Fruit fly (Drosophila melanogaster): ENCODE measurements around the gene prc.
A peak's percentile ranks its signal among the peaks of the same experiment; 100 is the strongest.

prc gene

dm6 chr3L:12002321-12003248 lies 36.7 kb upstream of the prc start, which contains the start of the genes Pop2 and CG6928:
Pop2 (minus strand) TSS chr3L:12002915.
CG6928 (plus strand) TSS chr3L:12003155.
- TF ChIP-seq CG8159 (tag; optimal IDR thresholded peaks at IDR 0.05) (no peak), D1 (tag; optimal IDR thresholded peaks at IDR 0.05) (no peak), CG15710 (tag; optimal IDR thresholded peaks at IDR 0.05) (peak; percentile 50), Snoo (tag; optimal IDR thresholded peaks at IDR 0.05) (no peak), CG10348 (GFP tag; IDR thresholded peaks at IDR 0.05) (no peak), fd96Ca (GFP tag; IDR thresholded peaks at IDR 0.05) (peak; percentile 65; the same call in 2 of the 3 replicates), CG34367 (tag; optimal IDR thresholded peaks at IDR 0.05) (no peak), CG4496 (GFP tag; IDR thresholded peaks at IDR 0.05) (0 out of 3 replicates have a peak, but pooled peaks have one; percentile 29), Ets98B (GFP tag; IDR thresholded peaks at IDR 0.05) (peak; percentile 54; the same call in 1 of the 2 replicates), Pif1A (GFP tag; optimal IDR thresholded peaks at IDR 0.05) (no peak), Pif1B (GFP tag; optimal IDR thresholded peaks at IDR 0.05) (no peak), CG8301 (tag; optimal IDR thresholded peaks at IDR 0.05) (no peak), CG12605 (GFP tag; IDR thresholded peaks at IDR 0.05) (no peak), EcR (GFP tag; optimal IDR thresholded peaks at IDR 0.05) (no peak), CG17806 (tag; optimal IDR thresholded peaks at IDR 0.05) (no peak), CG32121 (GFP tag; IDR thresholded peaks at IDR 0.05) (peak; percentile 44; the same call in 1 of the 2 replicates), rn (GFP tag; IDR thresholded peaks at IDR 0.05) (peak; percentile 33; the same call in 1 of the 2 replicates), gl (tag; optimal IDR thresholded peaks at IDR 0.05) (no peak), CG14655 (GFP tag; optimal IDR thresholded peaks at IDR 0.05) (no peak), CG9948 (tag; optimal IDR thresholded peaks at IDR 0.05) (peak; percentile 20), CG13204 (GFP tag; optimal IDR thresholded peaks at IDR 0.05) (no peak)

DNA sequence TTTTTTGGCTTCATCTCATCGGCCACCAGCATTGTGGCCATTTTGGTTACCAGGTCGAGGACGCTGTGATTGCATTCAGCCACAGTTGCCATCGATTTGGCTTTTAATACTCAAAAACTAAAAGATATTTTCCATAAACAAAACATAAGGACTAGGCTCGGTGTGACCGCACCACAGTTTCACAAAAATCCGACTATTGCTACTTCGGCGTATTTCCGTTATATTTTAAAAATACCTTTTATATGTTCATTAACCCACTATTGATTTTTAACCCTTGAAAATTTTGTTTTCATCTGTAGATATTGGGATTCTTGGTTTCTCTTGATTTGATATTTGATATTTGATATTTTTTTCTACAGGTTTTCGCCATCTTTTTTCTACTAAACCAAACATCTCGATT lies 32.0 kb upstream of the prc start, which contains the start of gene Grip163:
Grip163 (minus strand) TSS at position 180 of the 400 bp plus-strand sequence.
- TF ChIP-seq CG9948 (tag; optimal IDR thresholded peaks at IDR 0.05): no peak
- no peak for TF ChIP-seq CG14655 (GFP tag; optimal IDR thresholded peaks at IDR 0.05)
- TF ChIP-seq CG17806 (tag; optimal IDR thresholded peaks at IDR 0.05): no peak
- no peak for TF ChIP-seq fd96Ca (GFP tag; IDR thresholded peaks at IDR 0.05)
- TF ChIP-seq gl (tag; optimal IDR thresholded peaks at IDR 0.05): no peak
- TF ChIP-seq EcR (GFP tag; optimal IDR thresholded peaks at IDR 0.05): no peak
- TF ChIP-seq Snoo (tag; optimal IDR thresholded peaks at IDR 0.05): no peak
- no peak for TF ChIP-seq CG32121 (GFP tag; IDR thresholded peaks at IDR 0.05)
- TF ChIP-seq CG8159 (tag; optimal IDR thresholded peaks at IDR 0.05): no peak
- TF ChIP-seq D1 (tag; optimal IDR thresholded peaks at IDR 0.05): no peak
- no peak for TF ChIP-seq CG10348 (GFP tag; IDR thresholded peaks at IDR 0.05)
- no peak for TF ChIP-seq Pif1B (GFP tag; optimal IDR thresholded peaks at IDR 0.05)
- TF ChIP-seq CG4496 (GFP tag; IDR thresholded peaks at IDR 0.05): no peak

- TF ChIP-seq Ets98B (GFP tag; IDR thresholded peaks at IDR 0.05): peak; percentile 45
- no peak for TF ChIP-seq Pif1B (GFP tag; optimal IDR thresholded peaks at IDR 0.05)
Measured at dm6 chr3L:11992960-11993359, 27.0 kb upstream of the prc start, which contains the start of gene viaf. viaf (minus strand) TSS chr3L:11993179.

DNA sequence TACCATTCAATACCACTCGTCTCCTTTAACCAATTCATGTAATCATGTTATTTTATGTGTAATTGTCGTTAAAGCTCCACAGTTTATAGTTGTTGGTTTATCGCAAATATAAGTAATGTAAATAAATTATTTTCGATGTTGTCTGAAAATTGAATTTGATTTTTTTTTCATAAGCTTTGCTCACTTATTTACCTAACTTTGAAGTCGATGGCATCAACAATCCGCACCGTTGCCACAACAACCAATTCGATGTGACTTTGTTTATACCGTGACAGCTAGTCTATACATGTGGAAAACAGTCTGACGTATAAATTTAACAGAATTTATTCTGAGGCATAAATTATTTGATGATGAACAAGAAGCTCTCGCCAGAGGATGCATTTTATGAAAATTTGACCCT lies 24.5 kb upstream of the prc start, which contains the start of gene CG6931:
CG6931 (plus strand) TSS at position 301 of the 400 bp plus-strand sequence.
- TF ChIP-seq Pif1B (GFP tag; optimal IDR thresholded peaks at IDR 0.05): no peak

DNA sequence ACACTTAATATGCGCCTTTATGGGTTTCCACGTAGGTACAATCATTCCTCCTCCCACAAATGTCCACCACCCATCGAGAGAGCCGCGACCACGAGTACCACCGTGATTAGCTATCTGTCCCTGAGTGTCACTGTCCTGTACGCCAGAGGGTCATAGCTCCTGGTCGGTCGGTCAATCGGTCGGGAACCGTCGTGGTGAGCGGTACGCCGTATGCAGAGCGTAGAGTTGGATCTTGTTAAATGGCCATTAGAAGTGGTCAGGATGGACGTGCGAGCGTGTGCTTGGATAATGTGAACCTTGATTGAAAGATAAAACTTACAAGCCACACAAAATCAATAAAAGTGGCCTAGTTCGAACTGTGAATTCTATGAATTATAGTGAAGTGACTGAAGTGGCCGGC lies 18.7 kb upstream of the prc start, which contains the start of gene CG6938:
CG6938 (plus strand) TSS at position 301 of the 400 bp plus-strand sequence.
- TF ChIP-seq CG12605 (GFP tag; IDR thresholded peaks at IDR 0.05) (no peak), Ets98B (GFP tag; IDR thresholded peaks at IDR 0.05) (no peak), CG32121 (GFP tag; IDR thresholded peaks at IDR 0.05) (no peak), CG8159 (tag; optimal IDR thresholded peaks at IDR 0.05) (no peak), rn (GFP tag; IDR thresholded peaks at IDR 0.05) (no peak), Pif1B (GFP tag; optimal IDR thresholded peaks at IDR 0.05) (no peak), CG17806 (tag; optimal IDR thresholded peaks at IDR 0.05) (no peak), fd96Ca (GFP tag; IDR thresholded peaks at IDR 0.05) (no peak), gl (tag; optimal IDR thresholded peaks at IDR 0.05) (no peak), CG8301 (tag; optimal IDR thresholded peaks at IDR 0.05) (no peak)

DNA sequence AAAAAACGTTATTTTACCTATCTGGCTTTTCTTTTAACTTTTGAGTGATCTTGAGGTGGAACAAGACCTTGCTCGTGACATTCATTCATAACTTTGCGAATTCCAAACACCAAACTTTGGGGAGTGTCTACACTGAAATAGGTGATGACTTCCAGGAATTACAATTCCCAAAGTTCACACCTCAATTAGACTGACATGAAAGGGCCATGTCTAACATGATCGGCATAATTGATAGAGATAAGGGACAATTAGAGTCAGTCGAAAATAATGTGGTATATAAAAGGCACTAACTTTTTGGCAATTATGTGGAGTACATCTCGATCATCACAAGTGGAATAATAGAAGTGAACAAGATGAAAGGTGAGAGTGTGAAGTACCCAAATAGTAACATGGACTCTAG lies 9.9 kb upstream of the prc start, which contains the start of gene CG43896:
CG43896 (plus strand) TSS at position 301 of the 400 bp plus-strand sequence.
- TF ChIP-seq CG9948 (tag; optimal IDR thresholded peaks at IDR 0.05): no peak
- no peak for TF ChIP-seq D1 (tag; optimal IDR thresholded peaks at IDR 0.05)
- no peak for TF ChIP-seq CG14655 (GFP tag; optimal IDR thresholded peaks at IDR 0.05)
- TF ChIP-seq CG17806 (tag; optimal IDR thresholded peaks at IDR 0.05): no peak
- no peak for TF ChIP-seq CG32121 (GFP tag; IDR thresholded peaks at IDR 0.05)
- no peak for TF ChIP-seq rn (GFP tag; IDR thresholded peaks at IDR 0.05)
- TF ChIP-seq CG34367 (tag; optimal IDR thresholded peaks at IDR 0.05): no peak
- no peak for TF ChIP-seq Snoo (tag; optimal IDR thresholded peaks at IDR 0.05)
- TF ChIP-seq fd96Ca (GFP tag; IDR thresholded peaks at IDR 0.05): no peak
- TF ChIP-seq CG8159 (tag; optimal IDR thresholded peaks at IDR 0.05): no peak
- TF ChIP-seq CG10348 (GFP tag; IDR thresholded peaks at IDR 0.05): no peak
- no peak for TF ChIP-seq CG4496 (GFP tag; IDR thresholded peaks at IDR 0.05)
- no peak for TF ChIP-seq gl (tag; optimal IDR thresholded peaks at IDR 0.05)
- no peak for TF ChIP-seq Pif1A (GFP tag; optimal IDR thresholded peaks at IDR 0.05)
- no peak for TF ChIP-seq CG8301 (tag; optimal IDR thresholded peaks at IDR 0.05)
- TF ChIP-seq CG15710 (tag; optimal IDR thresholded peaks at IDR 0.05): no peak
- TF ChIP-seq CG12605 (GFP tag; IDR thresholded peaks at IDR 0.05): no peak
- TF ChIP-seq CG13204 (GFP tag; optimal IDR thresholded peaks at IDR 0.05): no peak
- TF ChIP-seq EcR (GFP tag; optimal IDR thresholded peaks at IDR 0.05): no peak
- TF ChIP-seq Pif1B (GFP tag; optimal IDR thresholded peaks at IDR 0.05): no peak
